Worm (Caenorhabditis elegans) whole organism, L4 larva: ENCODE measurements around the gene K08B5.1.
A peak's percentile ranks its signal among the peaks of the same experiment; 100 is the strongest.

Experiments
- D1046.2 ChIP-seq: fragments of 200-800 bp; sonication (Bioruptor generic); IDR thresholded peaks from 2 replicates; pipeline ENCODE4 v1.3.6; 2022; ENCODE audit warnings: missing genetic modification characterization, missing compliant biosample characterization
- F10B5.3 ChIP-seq: sonication (generic microtip); optimal IDR thresholded peaks from 2 replicates; lab custom pipeline; 2016; ENCODE audit warnings: mild to moderate bottlenecking, missing genetic modification characterization, missing compliant biosample characterization
- F26F4.8 ChIP-seq: fragments of 200-800 bp; sonication (Bioruptor generic); conservative IDR thresholded peaks from 2 replicates; pipeline ENCODE4 v1.3.6; 2022; ENCODE audit warnings: missing genetic modification characterization, missing compliant biosample characterization
- F37D6.2 ChIP-seq: sonication (generic microtip); optimal IDR thresholded peaks from 2 replicates; lab custom pipeline; 2016; ENCODE audit warnings: mild to moderate bottlenecking, missing genetic modification characterization, missing compliant biosample characterization
- F44E2.7 ChIP-seq: fragments of 200-800 bp; sonication (Bioruptor generic); IDR thresholded peaks from 2 replicates; pipeline ENCODE4 v2.1.2; 2022; ENCODE audit warnings: missing genetic modification characterization, missing compliant biosample characterization
- T26A8.4 ChIP-seq: fragments of 200-800 bp; sonication (Bioruptor generic); IDR thresholded peaks from 2 replicates; pipeline ENCODE4 v1.3.6; 2022; ENCODE audit warnings: missing genetic modification characterization, missing compliant biosample characterization
- Y105C5A.15 ChIP-seq: fragments of 200-800 bp; sonication (Bioruptor generic); IDR thresholded peaks from 2 replicates; pipeline ENCODE4 v1.3.6; 2022; ENCODE audit warnings: missing genetic modification characterization, missing compliant biosample characterization
- Y48G9A.11 ChIP-seq: fragments of 200-800 bp; sonication (Bioruptor generic); IDR thresholded peaks from 2 replicates; pipeline ENCODE4 v1.3.6; 2022; ENCODE audit warnings: missing genetic modification reagents, missing genetic modification characterization, missing compliant biosample characterization
- arid-1 ChIP-seq: fragments of 200-800 bp; sonication (Bioruptor generic); conservative IDR thresholded peaks from 2 replicates; pipeline ENCODE4 v1.3.6; 2022; ENCODE audit warnings: missing genetic modification reagents, missing genetic modification characterization, missing compliant biosample characterization
- attf-4 ChIP-seq: sonication (generic microtip); optimal IDR thresholded peaks from 3 replicates; lab custom pipeline; 2017; ENCODE audit warnings: missing biosample characterization, missing genetic modification characterization
- daf-16 ChIP-seq, 3 experiments: sonication (generic microtip); optimal IDR thresholded peaks; 2 replicates each; lab custom pipeline; 2016 to 2017; ENCODE audit warnings: missing genetic modification characterization in 3 of 3, missing genetic modification reagents in 3 of 3, mild to moderate bottlenecking in 2 of 3, missing compliant biosample characterization in 2 of 3, missing biosample characterization in 1 of 3, moderate library complexity in 1 of 3
- dmd-6 ChIP-seq: fragments of 200-800 bp; sonication (Bioruptor generic); IDR thresholded peaks from 2 replicates; pipeline ENCODE4 v1.3.6; 2022; ENCODE audit warnings: missing genetic modification reagents, missing genetic modification characterization, missing compliant biosample characterization
- duxl-1 ChIP-seq: sonication (generic microtip); optimal IDR thresholded peaks from 2 replicates; lab custom pipeline; 2016; ENCODE audit warnings: mild to moderate bottlenecking, missing genetic modification characterization, moderate library complexity, missing compliant biosample characterization; ENCODE audit not compliant: poor library complexity
- dve-1 ChIP-seq: sonication (generic microtip); optimal IDR thresholded peaks from 2 replicates; lab custom pipeline; 2017; ENCODE audit warnings: antibody characterized with exemption, mild to moderate bottlenecking, missing genetic modification characterization, missing compliant biosample characterization; ENCODE audit not compliant: insufficient read depth
- egl-43 ChIP-seq: fragments of 200-800 bp; sonication (Bioruptor generic); IDR thresholded peaks from 2 replicates; pipeline ENCODE4 v1.3.6; 2022; ENCODE audit warnings: missing genetic modification reagents, missing genetic modification characterization, missing compliant biosample characterization
- fkh-10 ChIP-seq: fragments of 150-350 bp; optimal IDR thresholded peaks from 2 replicates; lab custom pipeline; 2014; ENCODE audit warnings: missing biosample characterization, missing genetic modification reagents, missing genetic modification characterization
- hlh-11 ChIP-seq: fragments of 200-800 bp; sonication (Bioruptor generic); optimal IDR thresholded peaks from 2 replicates; lab custom pipeline; 2018; ENCODE audit warnings: mild to moderate bottlenecking, missing genetic modification characterization, missing compliant biosample characterization
- hlh-30 ChIP-seq: sonication (generic microtip); optimal IDR thresholded peaks from 2 replicates; lab custom pipeline; 2017; ENCODE audit warnings: antibody characterized with exemption, mild to moderate bottlenecking, missing genetic modification characterization, missing compliant biosample characterization; ENCODE audit not compliant: insufficient read depth
- hmg-1.1 ChIP-seq: fragments of 200-800 bp; sonication (Bioruptor generic); IDR thresholded peaks from 2 replicates; pipeline ENCODE4 v1.3.6; 2022; ENCODE audit warnings: missing genetic modification reagents, missing genetic modification characterization, missing compliant biosample characterization
- lin-1 ChIP-seq: fragments of 200-800 bp; sonication (Bioruptor generic); IDR thresholded peaks from 2 replicates; pipeline ENCODE4 v1.3.6; 2022; ENCODE audit warnings: missing genetic modification reagents, missing genetic modification characterization, missing compliant biosample characterization
- lin-39 ChIP-seq: fragments of 150-350 bp; optimal IDR thresholded peaks from 2 replicates; lab custom pipeline; 2014; ENCODE audit warnings: missing biosample characterization, missing genetic modification reagents, missing genetic modification characterization
- madf-5 ChIP-seq, 2 experiments: fragments of 200-800 bp; sonication (Bioruptor generic); IDR thresholded peaks; 2 replicates each; pipeline ENCODE4 v1.3.6; 2022; ENCODE audit warnings: missing compliant biosample characterization in 2 of 2, missing genetic modification characterization in 2 of 2
- madf-9 ChIP-seq: fragments of 200-800 bp; sonication (Bioruptor generic); conservative IDR thresholded peaks from 2 replicates; pipeline ENCODE4 v1.3.6; 2022; ENCODE audit warnings: missing genetic modification reagents, missing genetic modification characterization, missing compliant biosample characterization
- mdl-1 ChIP-seq, 2 experiments: fragments of 150-350 bp in 1 of 2; sonication (generic microtip) in 1 of 2; optimal IDR thresholded peaks; 2 replicates each; lab custom pipeline; 2014 to 2017; ENCODE audit warnings: missing biosample characterization in 2 of 2, missing genetic modification characterization in 2 of 2
- mep-1 ChIP-seq: fragments of 150-350 bp; sonication (generic microtip); optimal IDR thresholded peaks from 3 replicates; lab custom pipeline; 2014; ENCODE audit warnings: missing biosample characterization, missing genetic modification characterization
- mes-2 ChIP-seq: sonication (generic microtip); optimal IDR thresholded peaks from 2 replicates; lab custom pipeline; 2016; ENCODE audit warnings: missing genotype, mild to moderate bottlenecking, missing genetic modification characterization, missing compliant biosample characterization; ENCODE audit not compliant: poor library complexity, severe bottlenecking
- mxl-2 ChIP-seq: fragments of 200-800 bp; sonication (Bioruptor generic); conservative IDR thresholded peaks from 2 replicates; pipeline ENCODE4 v1.3.6; 2022; ENCODE audit warnings: missing genetic modification reagents, missing genetic modification characterization, missing compliant biosample characterization
- nhr-10 ChIP-seq: fragments of 150-350 bp; optimal IDR thresholded peaks from 2 replicates; lab custom pipeline; 2014; ENCODE audit warnings: missing biosample characterization, missing genetic modification characterization
- nhr-102 ChIP-seq: sonication (generic microtip); optimal IDR thresholded peaks from 2 replicates; lab custom pipeline; 2016; ENCODE audit warnings: mild to moderate bottlenecking, missing genetic modification characterization, moderate library complexity, missing compliant biosample characterization
- nhr-28 ChIP-seq: fragments of 150-350 bp; optimal IDR thresholded peaks from 2 replicates; lab custom pipeline; 2014; ENCODE audit warnings: missing biosample characterization, missing genetic modification characterization
- nhr-41 ChIP-seq: fragments of 200-800 bp; sonication (Bioruptor generic); IDR thresholded peaks from 2 replicates; pipeline ENCODE4 v1.3.6; 2022; ENCODE audit warnings: missing genetic modification reagents, missing genetic modification characterization, missing compliant biosample characterization
- nhr-48 ChIP-seq: sonication (generic microtip); optimal IDR thresholded peaks from 2 replicates; lab custom pipeline; 2016; ENCODE audit warnings: mild to moderate bottlenecking, missing genetic modification characterization, missing compliant biosample characterization
- pha-4 ChIP-seq, 2 experiments: fragments of 150-350 bp in 1 of 2; fragments of 200-800 bp in 1 of 2; sonication (Bioruptor generic) in 1 of 2; IDR thresholded peaks in 1 of 2; optimal IDR thresholded peaks in 1 of 2; 2 replicates each; pipeline versions ENCODE4 v1.3.6 to Lab custom; 2014 to 2022; ENCODE audit warnings: missing genetic modification characterization in 2 of 2, missing genetic modification reagents in 2 of 2, missing biosample characterization in 1 of 2, missing compliant biosample characterization in 1 of 2
- php-3 ChIP-seq: fragments of 200-800 bp; sonication (Bioruptor generic); IDR thresholded peaks from 2 replicates; pipeline ENCODE4 v1.3.6; 2022; ENCODE audit warnings: missing genetic modification reagents, missing genetic modification characterization, missing compliant biosample characterization
- pqm-1 ChIP-seq: sonication (generic microtip); optimal IDR thresholded peaks from 2 replicates; lab custom pipeline; 2017; ENCODE audit warnings: missing biosample characterization, missing genetic modification characterization
- sdz-12 ChIP-seq: fragments of 200-800 bp; sonication (Bioruptor generic); optimal IDR thresholded peaks from 2 replicates; lab custom pipeline; 2018; ENCODE audit warnings: mild to moderate bottlenecking, missing genetic modification characterization, missing compliant biosample characterization
- snpc-1.2 ChIP-seq: fragments of 200-800 bp; sonication (Bioruptor generic); IDR thresholded peaks from 2 replicates; pipeline ENCODE4 v1.3.6; 2022; ENCODE audit warnings: missing genetic modification reagents, missing genetic modification characterization, missing compliant biosample characterization
- tra-1 ChIP-seq: fragments of 200-800 bp; sonication (Bioruptor generic); IDR thresholded peaks from 2 replicates; pipeline ENCODE4 v1.3.6; 2022; ENCODE audit warnings: missing genetic modification reagents, missing genetic modification characterization, missing compliant biosample characterization
- unc-62 ChIP-seq, 3 experiments: fragments of 150-350 bp in 1 of 3; sonication (generic microtip); optimal IDR thresholded peaks in 2 of 3; peaks in 1 of 3; 1 replicate in 1 of 3; 2 replicates in 2 of 3; lab custom pipeline; 2014 to 2017; ENCODE audit warnings: missing biosample characterization in 3 of 3, missing genetic modification characterization in 3 of 3, missing genetic modification reagents in 3 of 3, missing genotype in 1 of 3
- vab-7 ChIP-seq: fragments of 200-800 bp; sonication (Bioruptor generic); IDR thresholded peaks from 2 replicates; pipeline ENCODE4 v1.3.6; 2022; ENCODE audit warnings: missing genetic modification reagents, missing genetic modification characterization, missing compliant biosample characterization
- zag-1 ChIP-seq: fragments of 150-350 bp; optimal IDR thresholded peaks from 2 replicates; lab custom pipeline; 2014; ENCODE audit warnings: missing biosample characterization, missing genetic modification characterization

Gene K08B5.1

ce11 chrX:16548290-16548689 lies 9.9 kb upstream of the K08B5.1 start:
- TF ChIP-seq attf-4 (tag; lab: Kevin White, UChicago), result no peak
- TF ChIP-seq unc-62 (GFP tag; optimal IDR thresholded peaks at IDR 0.05 in 1 of 2; lab: Kevin White, UChicago), result peak in 1 of 2 experiments; percentile 95
- TF ChIP-seq unc-62 (tag; optimal IDR thresholded peaks at IDR 0.05; lab: Kevin White, UChicago), result no peak

- TF ChIP-seq nhr-28, result peak; percentile 94
- TF ChIP-seq nhr-102 (tag; lab: Kevin White, UChicago), result peak; percentile 46
- TF ChIP-seq hlh-30, result peak; percentile 86
- no peak for TF ChIP-seq D1046.2 (GFP tag; lab: Robert Waterston, UW)
- no peak for TF ChIP-seq daf-16 (GFP tag; optimal IDR thresholded peaks at IDR 0.05; lab: Kevin White, UChicago)
- TF ChIP-seq daf-16 (tag; optimal IDR thresholded peaks at IDR 0.05; lab: Kevin White, UChicago), result peak; percentile 75
- TF ChIP-seq nhr-48 (tag; lab: Kevin White, UChicago), result peak; percentile 13
- TF ChIP-seq php-3 (GFP tag; lab: Robert Waterston, UW), result peak; percentile 57; the same call in 1 of the 2 replicates
- peak; percentile 81 for TF ChIP-seq hlh-11 (tag; lab: Kevin White, UChicago)
- 0 out of 2 replicates have a peak, but pooled peaks have one; percentile 37 for TF ChIP-seq lin-1 (GFP tag; lab: Robert Waterston, UW)
- TF ChIP-seq dmd-6 (GFP tag; lab: Robert Waterston, UW), result peak; percentile 80
- TF ChIP-seq tra-1, result no peak
- TF ChIP-seq pqm-1 (tag; lab: Kevin White, UChicago), result peak; percentile 29
- no peak for TF ChIP-seq mxl-2 (GFP tag; lab: Robert Waterston, UW)
- no peak for TF ChIP-seq F37D6.2 (tag; lab: Kevin White, UChicago)
- TF ChIP-seq mes-2 (tag; lab: Kevin White, UChicago), result peak; percentile 36
Measured at ce11 chrX:16550551-16550950, 7.7 kb upstream of the K08B5.1 start.

ce11 chrX:16551318-16551717 lies 6.9 kb upstream of the K08B5.1 start:
- TF ChIP-seq sdz-12, result peak; percentile 42
- TF ChIP-seq arid-1 (GFP tag; lab: Robert Waterston, UW), result peak; percentile 79
- TF ChIP-seq fkh-10 (GFP tag; lab: Kevin White, UChicago), result no peak
- peak; percentile 44 for TF ChIP-seq dmd-6 (GFP tag; lab: Robert Waterston, UW)
- TF ChIP-seq mxl-2 (GFP tag; lab: Robert Waterston, UW), result 0 out of 2 replicates have a peak, but pooled peaks have one; percentile 32
- peak; percentile 48 for TF ChIP-seq mep-1 (tag; lab: Kevin White, UChicago)
- peak in 1 of 2 experiments; percentile 16 for TF ChIP-seq daf-16 (GFP tag; optimal IDR thresholded peaks at IDR 0.05; lab: Kevin White, UChicago)
- peak; percentile 28 for TF ChIP-seq daf-16 (tag; optimal IDR thresholded peaks at IDR 0.05; lab: Kevin White, UChicago)
- TF ChIP-seq mes-2 (tag; lab: Kevin White, UChicago), result peak; percentile 59
- no peak for TF ChIP-seq mdl-1 (tag; optimal IDR thresholded peaks at IDR 0.05; lab: Kevin White, UChicago)
- TF ChIP-seq F26F4.8 (GFP tag; lab: Robert Waterston, UW), result 0 out of 2 replicates have a peak, but pooled peaks have one; percentile 12
- TF ChIP-seq F44E2.7, result peak; percentile 32; the same call in 1 of the 2 replicates
- peak; percentile 64 for TF ChIP-seq hlh-30
- TF ChIP-seq madf-9, result 0 out of 2 replicates have a peak, but pooled peaks have one; percentile 45
- TF ChIP-seq lin-39 (tag; lab: Kevin White, UChicago), result no peak
- peak; percentile 52; the same call in 1 of the 2 replicates for TF ChIP-seq lin-1 (GFP tag; lab: Robert Waterston, UW)
- TF ChIP-seq Y48G9A.11 (GFP tag; lab: Robert Waterston, UW), result 0 out of 2 replicates have a peak, but pooled peaks have one; percentile 15
- TF ChIP-seq snpc-1.2, result peak; percentile 77
- no peak for TF ChIP-seq Y105C5A.15 (GFP tag; lab: Robert Waterston, UW)
- TF ChIP-seq vab-7 (GFP tag; lab: Robert Waterston, UW), result peak; percentile 65
- no peak for TF ChIP-seq nhr-41 (GFP tag; lab: Robert Waterston, UW)
- TF ChIP-seq F10B5.3, result no peak
- TF ChIP-seq T26A8.4 (GFP tag; lab: Robert Waterston, UW), result peak; percentile 75
- peak; percentile 63; the same call in 1 of the 2 replicates for TF ChIP-seq egl-43 (GFP tag; lab: Robert Waterston, UW)
- TF ChIP-seq nhr-48 (tag; lab: Kevin White, UChicago), result peak; percentile 21
- TF ChIP-seq hmg-1.1 (GFP tag; lab: Robert Waterston, UW), result peak; percentile 58; the same call in 1 of the 2 replicates
- TF ChIP-seq nhr-10, result no peak
- peak; percentile 24 for TF ChIP-seq duxl-1
- TF ChIP-seq madf-5 (GFP tag; IDR thresholded peaks at IDR 0.05; lab: Robert Waterston, UW), result 0 out of 4 replicates have a peak, but pooled peaks of 1 of the 2 experiments have one; percentile 10
- peak; percentile 71; the same call in 1 of the 2 replicates for TF ChIP-seq pha-4 (GFP tag; IDR thresholded peaks at IDR 0.05; lab: Robert Waterston, UW)
- TF ChIP-seq pha-4 (tag; optimal IDR thresholded peaks at IDR 0.05; lab: Kevin White, UChicago), result no peak
- peak; percentile 10 for TF ChIP-seq hlh-11 (tag; lab: Kevin White, UChicago)
- peak; percentile 43 for TF ChIP-seq dve-1 (tag; lab: Kevin White, UChicago)
- TF ChIP-seq tra-1, result peak; percentile 56; the same call in 1 of the 2 replicates
- no peak for TF ChIP-seq zag-1
